Fruit fly (Drosophila melanogaster) whole organism, embryonic: ENCODE measurements around the gene mrva.

Experiments
- Ada2b ChIP-seq: fragments of 200-800 bp; sonication (Bioruptor generic); IDR thresholded peaks from 2 replicates; pipeline ENCODE4 v1.3.6; 2022; ENCODE audit warnings: missing biosample characterization, missing genetic modification characterization
- Aef1 ChIP-seq: fragments of 200-800 bp; sonication (Bioruptor generic); IDR thresholded peaks from 3 replicates; pipeline ENCODE4 v1.3.6; 2022; ENCODE audit warnings: missing biosample characterization, missing genetic modification characterization
- Antp ChIP-seq: fragments of 200-800 bp; sonication (Bioruptor generic); optimal IDR thresholded peaks from 3 replicates; lab custom pipeline; 2016; ENCODE audit warnings: missing biosample characterization, missing genetic modification characterization
- CG10147 ChIP-seq: fragments of 200-800 bp; sonication (Bioruptor generic); optimal IDR thresholded peaks from 2 replicates; lab custom pipeline; 2019; ENCODE audit warnings: missing biosample characterization, mild to moderate bottlenecking, missing genetic modification characterization, moderate library complexity
- CG10431 ChIP-seq: fragments of 200-800 bp; sonication (Bioruptor generic); optimal IDR thresholded peaks from 3 replicates; lab custom pipeline; 2018; ENCODE audit warnings: missing biosample characterization, mild to moderate bottlenecking, missing genetic modification characterization
- CG10543 ChIP-seq: fragments of 200-800 bp; sonication (Bioruptor generic); optimal IDR thresholded peaks from 3 replicates; lab custom pipeline; 2017; ENCODE audit warnings: missing biosample characterization, mild to moderate bottlenecking, missing genetic modification characterization, moderate library complexity
- CG11696 ChIP-seq: fragments of 200-800 bp; sonication (Bioruptor generic); IDR thresholded peaks from 2 replicates; pipeline ENCODE4 v1.3.6; 2022; ENCODE audit warnings: missing biosample characterization, missing genetic modification characterization
- CG12219 ChIP-seq: fragments of 200-800 bp; sonication (Bioruptor generic); optimal IDR thresholded peaks from 3 replicates; lab custom pipeline; 2018; ENCODE audit warnings: missing biosample characterization, mild to moderate bottlenecking, missing genetic modification characterization
- CG7271 ChIP-seq: fragments of 200-800 bp; sonication (Bioruptor generic); optimal IDR thresholded peaks from 2 replicates; lab custom pipeline; 2018; ENCODE audit warnings: missing biosample characterization, mild to moderate bottlenecking, missing genetic modification characterization, moderate library complexity
- CG9215 ChIP-seq: fragments of 200-800 bp; sonication (Bioruptor generic); IDR thresholded peaks from 2 replicates; pipeline ENCODE4 v1.3.6; 2022; ENCODE audit warnings: missing biosample characterization, missing genetic modification characterization
- Dll ChIP-seq: fragments of 200-800 bp; sonication (Bioruptor generic); IDR thresholded peaks from 4 replicates; pipeline ENCODE4 v1.3.6; 2022; ENCODE audit warnings: missing biosample characterization, missing genetic modification characterization; ENCODE audit not compliant: partially characterized antibody
- Hr3 ChIP-seq: fragments of 200-800 bp; sonication (Bioruptor generic); optimal IDR thresholded peaks from 3 replicates; lab custom pipeline; 2016; ENCODE audit warnings: missing biosample characterization, missing genetic modification characterization
- Hr78 ChIP-seq, 2 experiments: fragments of 200-800 bp in 1 of 2; fragments of >200 bp in 1 of 2; sonication (Bioruptor generic) in 1 of 2; optimal IDR thresholded peaks; 2 replicates each; lab custom pipeline; 2017 to 2019; ENCODE audit warnings: missing biosample characterization in 2 of 2, missing genetic modification characterization in 2 of 2, mild to moderate bottlenecking in 1 of 2, moderate library complexity in 1 of 2
- Jarid2 ChIP-seq: fragments of 200-800 bp; sonication (Bioruptor generic); optimal IDR thresholded peaks from 3 replicates; lab custom pipeline; 2017; ENCODE audit warnings: mild to moderate bottlenecking, missing biosample characterization, missing genetic modification reagents, missing genetic modification characterization
- Kr ChIP-seq: fragments of 200-800 bp; sonication (Bioruptor generic); optimal IDR thresholded peaks from 2 replicates; lab custom pipeline; 2017; ENCODE audit warnings: missing biosample characterization, mild to moderate bottlenecking, missing genetic modification characterization
- Lim3 ChIP-seq: fragments of 200-800 bp; sonication (Bioruptor generic); IDR thresholded peaks from 2 replicates; pipeline ENCODE4 v1.3.6; 2022; ENCODE audit warnings: missing biosample characterization, missing genetic modification characterization
- Med ChIP-seq: fragments of 200-800 bp; sonication (Bioruptor generic); peaks from one replicate; lab custom pipeline; 2016; ENCODE audit warnings: missing biosample characterization, missing genetic modification characterization, mild to moderate bottlenecking, inconsistent platforms, moderate library complexity
- Meics ChIP-seq: fragments of 200-800 bp; sonication (Bioruptor generic); optimal IDR thresholded peaks from 2 replicates; lab custom pipeline; 2017; ENCODE audit warnings: missing biosample characterization, mild to moderate bottlenecking, missing genetic modification characterization
- NK7.1 ChIP-seq: fragments of 200-800 bp; sonication (Bioruptor generic); optimal IDR thresholded peaks from 3 replicates; lab custom pipeline; 2016; ENCODE audit warnings: missing biosample characterization, missing genetic modification characterization
- Neu2 ChIP-seq: fragments of 200-800 bp; sonication (Bioruptor generic); optimal IDR thresholded peaks from 3 replicates; lab custom pipeline; 2016; ENCODE audit warnings: missing biosample characterization, missing genetic modification characterization, borderline replicate concordance
- NfI ChIP-seq: fragments of 200-800 bp; sonication (Bioruptor generic); optimal IDR thresholded peaks from 3 replicates; lab custom pipeline; 2018; ENCODE audit warnings: missing biosample characterization, mild to moderate bottlenecking, missing genetic modification characterization, moderate library complexity
- Side ChIP-seq: fragments of 200-800 bp; sonication (Bioruptor generic); optimal IDR thresholded peaks from 2 replicates; lab custom pipeline; 2016; ENCODE audit warnings: missing biosample characterization, missing genetic modification characterization
- Sry-β ChIP-seq: fragments of 200-800 bp; sonication (Bioruptor generic); optimal IDR thresholded peaks from 2 replicates; lab custom pipeline; 2018; ENCODE audit warnings: missing biosample characterization, mild to moderate bottlenecking, missing genetic modification characterization, moderate library complexity
- Ssrp ChIP-seq: fragments of 200-800 bp; sonication (Bioruptor generic); optimal IDR thresholded peaks from 2 replicates; lab custom pipeline; 2018; ENCODE audit warnings: missing biosample characterization, mild to moderate bottlenecking, missing genetic modification characterization, moderate library complexity
- Taf1 ChIP-seq: fragments of 200-800 bp; sonication (Bioruptor generic); IDR thresholded peaks from 2 replicates; pipeline ENCODE4 v1.3.6; 2022; ENCODE audit warnings: missing biosample characterization, missing genetic modification characterization
- Usf ChIP-seq: fragments of 200-800 bp; sonication (Bioruptor generic); optimal IDR thresholded peaks from 2 replicates; lab custom pipeline; 2017; ENCODE audit warnings: missing genotype, missing biosample characterization, missing genetic modification characterization
- bbx ChIP-seq: fragments of 200-800 bp; sonication (Bioruptor generic); IDR thresholded peaks from 2 replicates; pipeline ENCODE4 v1.3.6; 2022; ENCODE audit warnings: missing biosample characterization, missing genetic modification characterization; ENCODE audit not compliant: partially characterized antibody
- bsh ChIP-seq, 2 experiments: fragments of 200-800 bp; sonication (Bioruptor generic); optimal IDR thresholded peaks; 2 replicates each; lab custom pipeline; 2017 to 2018; ENCODE audit warnings: mild to moderate bottlenecking in 2 of 2, missing biosample characterization in 2 of 2, missing genetic modification characterization in 2 of 2, moderate library complexity in 1 of 2
- crp ChIP-seq, 2 experiments: fragments of 200-800 bp; sonication (Bioruptor generic); optimal IDR thresholded peaks; 2 replicates in 1 of 2; 3 replicates in 1 of 2; lab custom pipeline; 2017; ENCODE audit warnings: missing biosample characterization in 2 of 2, missing genetic modification characterization in 2 of 2, mild to moderate bottlenecking in 1 of 2, moderate library complexity in 1 of 2
- dmrt11E ChIP-seq: fragments of 200-800 bp; sonication (Bioruptor generic); optimal IDR thresholded peaks from 3 replicates; lab custom pipeline; 2018; ENCODE audit warnings: missing biosample characterization, mild to moderate bottlenecking, missing genetic modification characterization, moderate library complexity
- en ChIP-seq: fragments of 200-800 bp; sonication (Bioruptor generic); optimal IDR thresholded peaks from 2 replicates; lab custom pipeline; 2016; ENCODE audit warnings: missing biosample characterization, missing genetic modification characterization
- fd102C ChIP-seq: fragments of 200-800 bp; sonication (Bioruptor generic); optimal IDR thresholded peaks from 2 replicates; lab custom pipeline; 2018; ENCODE audit warnings: missing biosample characterization, mild to moderate bottlenecking, missing genetic modification characterization, moderate library complexity
- fd3F ChIP-seq: fragments of 200-800 bp; sonication (Bioruptor generic); optimal IDR thresholded peaks from 2 replicates; lab custom pipeline; 2018; ENCODE audit warnings: missing biosample characterization, mild to moderate bottlenecking, missing genetic modification characterization, moderate library complexity
- gce ChIP-seq: fragments of 200-800 bp; sonication (Bioruptor generic); IDR thresholded peaks from 3 replicates; pipeline ENCODE4 v1.3.6; 2022; ENCODE audit warnings: missing biosample characterization, missing genetic modification characterization
- gcm ChIP-seq: fragments of 200-800 bp; sonication (Bioruptor generic); optimal IDR thresholded peaks from 2 replicates; lab custom pipeline; 2019; ENCODE audit warnings: missing biosample characterization, mild to moderate bottlenecking, missing genetic modification characterization, moderate library complexity
- gcm2 ChIP-seq: fragments of 200-800 bp; sonication (Bioruptor generic); optimal IDR thresholded peaks from 2 replicates; lab custom pipeline; 2016; ENCODE audit warnings: missing biosample characterization, missing genetic modification characterization
- gfzf ChIP-seq: fragments of 200-800 bp; sonication (Bioruptor generic); optimal IDR thresholded peaks from 2 replicates; lab custom pipeline; 2016; ENCODE audit warnings: missing biosample characterization, mild to moderate bottlenecking, missing genetic modification characterization, moderate library complexity
- gsb ChIP-seq: fragments of 200-800 bp; sonication (Bioruptor generic); IDR thresholded peaks from 2 replicates; pipeline ENCODE4 v1.3.6; 2022; ENCODE audit warnings: missing biosample characterization, missing genetic modification characterization
- lab ChIP-seq: fragments of 200-800 bp; sonication (Bioruptor generic); optimal IDR thresholded peaks from 3 replicates; lab custom pipeline; 2017; ENCODE audit warnings: missing biosample characterization, missing genetic modification characterization, mild to moderate bottlenecking, moderate library complexity, missing genetic modification reagents
- lmd ChIP-seq: fragments of 200-800 bp; sonication (Bioruptor generic); IDR thresholded peaks from 2 replicates; pipeline ENCODE4 v1.3.6; 2022; ENCODE audit warnings: missing biosample characterization, missing genetic modification characterization
- luna ChIP-seq: fragments of 200-800 bp; sonication (Bioruptor generic); optimal IDR thresholded peaks from 2 replicates; lab custom pipeline; 2016; ENCODE audit warnings: missing biosample characterization, missing genetic modification characterization
- nmo ChIP-seq: fragments of 200-800 bp; sonication (Bioruptor generic); optimal IDR thresholded peaks from 2 replicates; lab custom pipeline; 2018; ENCODE audit warnings: missing biosample characterization, mild to moderate bottlenecking, missing genetic modification characterization, moderate library complexity
- p53 ChIP-seq: fragments of 200-800 bp; sonication (Bioruptor generic); optimal IDR thresholded peaks from 2 replicates; lab custom pipeline; 2016; ENCODE audit warnings: missing biosample characterization, missing genetic modification characterization
- repo ChIP-seq: fragments of 200-800 bp; sonication (Bioruptor generic); optimal IDR thresholded peaks from 2 replicates; lab custom pipeline; 2016; ENCODE audit warnings: missing biosample characterization, missing genetic modification characterization
- scrt ChIP-seq: fragments of 200-800 bp; sonication (Bioruptor generic); optimal IDR thresholded peaks from 2 replicates; lab custom pipeline; 2018; ENCODE audit warnings: missing biosample characterization, mild to moderate bottlenecking, missing genetic modification characterization, moderate library complexity
- so ChIP-seq: fragments of 200-800 bp; sonication (Bioruptor generic); IDR thresholded peaks from 3 replicates; pipeline ENCODE4 v1.3.6; 2022; ENCODE audit warnings: missing biosample characterization, missing genetic modification characterization
- stc ChIP-seq: fragments of 200-800 bp; sonication (Bioruptor generic); IDR thresholded peaks from 2 replicates; pipeline ENCODE4 v1.3.6; 2022; ENCODE audit warnings: missing biosample characterization, missing genetic modification characterization
- tx ChIP-seq: fragments of 200-800 bp; sonication (Bioruptor generic); optimal IDR thresholded peaks from 2 replicates; lab custom pipeline; 2016; ENCODE audit warnings: missing biosample characterization, missing genetic modification characterization

The mrva gene

DNA sequence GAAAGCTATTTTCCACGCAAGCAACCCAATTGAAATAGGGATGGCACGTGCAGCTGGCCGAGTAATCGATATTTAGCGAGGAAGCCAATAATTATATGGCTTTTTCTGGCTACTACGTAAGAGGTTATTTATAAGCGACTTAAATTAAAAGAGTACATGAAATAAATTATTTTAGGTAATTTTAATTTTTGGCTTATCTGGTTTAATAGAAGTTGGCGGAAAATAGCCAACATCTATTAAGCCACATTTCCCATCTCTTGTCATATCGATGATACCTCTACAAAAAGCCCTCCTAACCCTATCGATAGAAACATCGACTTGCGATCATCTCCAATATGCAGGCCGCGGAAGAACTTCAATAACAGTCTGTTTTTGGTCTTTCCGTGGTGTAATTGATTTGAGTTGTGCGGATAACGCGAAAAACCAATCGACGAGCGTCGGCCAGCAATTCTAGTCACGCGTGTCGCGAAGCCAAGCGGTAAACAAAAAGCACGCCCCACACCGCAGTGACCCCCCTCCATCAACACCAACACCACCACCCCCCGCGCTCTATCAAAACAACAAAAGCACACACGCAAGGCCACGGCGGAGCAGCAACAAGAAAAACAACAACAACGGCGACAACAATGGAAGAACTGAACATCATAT, 19.5 kb upstream of the mrva start, which contains the start of the genes Srp19 and qm (continued):
- TF ChIP-seq NK7.1 (GFP tag; lab: Kevin White, UChicago) (no peak), CG10431 (GFP tag; lab: Kevin White, UChicago) (no peak), Usf (GFP tag; lab: Kevin White, UChicago) (no peak), gsb (GFP tag; lab: Robert Waterston, UW) (no peak), fd3F (GFP tag; lab: Kevin White, UChicago) (no peak), Hr3 (GFP tag; lab: Kevin White, UChicago) (peak; percentile 57), CG10147 (GFP tag; lab: Kevin White, UChicago) (no peak), CG12219 (GFP tag; lab: Kevin White, UChicago) (no peak), so (GFP tag; lab: Robert Waterston, UW) (peak; percentile 55; the same call in 2 of the 3 replicates), Lim3 (GFP tag; lab: Robert Waterston, UW) (no peak), en (GFP tag; lab: Kevin White, UChicago) (no peak), lmd (peak; percentile 36; the same call in 1 of the 2 replicates), Sry-β (GFP tag; lab: Kevin White, UChicago) (peak; percentile 93), Dll (peak; percentile 91), gce (GFP tag; lab: Robert Waterston, UW) (peak; percentile 73; the same call in 2 of the 3 replicates), NfI (GFP tag; lab: Kevin White, UChicago) (peak; percentile 0), Side (peak; percentile 77), CG9215 (GFP tag; lab: Robert Waterston, UW) (peak; percentile 32; the same call in 1 of the 2 replicates), Neu2 (GFP tag; lab: Kevin White, UChicago) (no peak), bbx (GFP tag; lab: Robert Waterston, UW) (peak; percentile 83), dmrt11E (tag; lab: Kevin White, UChicago) (peak; percentile 23), Jarid2 (GFP tag; lab: Kevin White, UChicago) (peak; percentile 86), Aef1 (GFP tag; lab: Robert Waterston, UW) (peak; percentile 88), Ssrp (no peak), tx (GFP tag; lab: Kevin White, UChicago) (peak; percentile 27), Meics (GFP tag; lab: Kevin White, UChicago) (peak; percentile 14), Kr (GFP tag; lab: Kevin White, UChicago) (no peak), CG10543 (GFP tag; lab: Kevin White, UChicago) (peak; percentile 69), Antp (GFP tag; lab: Kevin White, UChicago) (peak; percentile 60), luna (GFP tag; lab: Kevin White, UChicago) (peak; percentile 17), fd102C (GFP tag; lab: Kevin White, UChicago) (no peak), gfzf (no peak), lab (GFP tag; lab: Kevin White, UChicago) (peak; percentile 55), stc (GFP tag; lab: Robert Waterston, UW) (peak; percentile 19; the same call in 1 of the 2 replicates), crp (GFP tag; optimal IDR thresholded peaks at IDR 0.05; lab: Kevin White, UChicago) (no peak), Med (peak; percentile 85), repo (GFP tag; lab: Kevin White, UChicago) (no peak), gcm2 (no peak), CG11696 (no peak), Ada2b (peak; percentile 31; the same call in 1 of the 2 replicates), Taf1 (0 out of 2 replicates have a peak, but pooled peaks have one; percentile 17), Hr78 (GFP tag; optimal IDR thresholded peaks at IDR 0.05; lab: Kevin White, UChicago) (peak in 1 of 2 experiments; percentile 96), scrt (GFP tag; lab: Kevin White, UChicago) (no peak), CG7271 (tag; lab: Kevin White, UChicago) (no peak), nmo (GFP tag; lab: Kevin White, UChicago) (peak; percentile 60), bsh (GFP tag; optimal IDR thresholded peaks at IDR 0.05; lab: Kevin White, UChicago) (peak; percentile 13 to 36), gcm (GFP tag; lab: Kevin White, UChicago) (peak; percentile 37), p53 (GFP tag; lab: Kevin White, UChicago) (no peak)
